Worm (Caenorhabditis elegans): ENCODE measurements around the gene ndab-2.

Gene ndab-2

DNA sequence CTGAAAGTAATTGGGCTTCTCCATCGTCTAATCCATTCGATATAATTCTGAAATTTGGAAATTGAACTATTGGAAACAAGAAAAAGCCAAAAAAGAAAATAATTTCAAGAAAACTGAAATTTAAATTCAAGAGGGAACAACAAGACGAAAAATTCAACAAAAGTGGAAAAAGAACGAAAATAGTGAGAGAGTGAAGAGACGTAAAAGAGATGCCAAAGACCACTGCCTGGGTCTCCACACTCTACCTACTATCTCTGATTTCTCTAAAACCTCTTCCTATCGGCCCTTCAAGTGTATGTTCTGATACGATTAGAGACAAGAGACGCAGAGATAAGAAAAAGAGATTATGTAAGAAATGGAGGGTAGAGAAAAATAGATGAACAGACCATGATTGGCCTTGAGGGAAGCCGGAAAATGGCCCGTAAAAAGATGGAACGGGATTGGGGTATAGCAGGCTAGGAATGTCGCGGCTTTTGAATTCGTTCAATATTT is 26.8 kb upstream of the ndab-2 start, which contains the start of gene ogt-1 (continued):
- TF ChIP-seq syd-9 (tag; optimal IDR thresholded peaks at IDR 0.05): no peak
- no peak for TF ChIP-seq madf-2 (tag; optimal IDR thresholded peaks at IDR 0.05)
- TF ChIP-seq sox-4 (tag; optimal IDR thresholded peaks at IDR 0.05): no peak
- no peak for TF ChIP-seq unc-86 (tag; optimal IDR thresholded peaks at IDR 0.05)
- no peak for TF ChIP-seq hlh-8 (tag; optimal IDR thresholded peaks at IDR 0.05)
- TF ChIP-seq gmeb-2 (tag; optimal IDR thresholded peaks at IDR 0.05): no peak
- no peak for TF ChIP-seq mec-3 (tag; optimal IDR thresholded peaks at IDR 0.05; ENCODE audit: borderline replicate concordance)
- no peak for TF ChIP-seq ceh-6 (GFP tag; optimal IDR thresholded peaks at IDR 0.05)
- TF ChIP-seq elt-2 (tag; optimal IDR thresholded peaks at IDR 0.05): no peak
- TF ChIP-seq C38D4.7 (GFP tag; optimal IDR thresholded peaks at IDR 0.05): no peak
- TF ChIP-seq nhr-232 (tag; optimal IDR thresholded peaks at IDR 0.05): no peak
- no peak for TF ChIP-seq ceh-2 (tag; optimal IDR thresholded peaks at IDR 0.05)
- TF ChIP-seq unc-42 (tag; optimal IDR thresholded peaks at IDR 0.05): peak; percentile 66
- no peak for TF ChIP-seq ceh-14 (tag; optimal IDR thresholded peaks at IDR 0.05)
- no peak for TF ChIP-seq ets-4 (tag; optimal IDR thresholded peaks at IDR 0.05)
- no peak for TF ChIP-seq C08G9.2 (tag; optimal IDR thresholded peaks at IDR 0.05)

DNA sequence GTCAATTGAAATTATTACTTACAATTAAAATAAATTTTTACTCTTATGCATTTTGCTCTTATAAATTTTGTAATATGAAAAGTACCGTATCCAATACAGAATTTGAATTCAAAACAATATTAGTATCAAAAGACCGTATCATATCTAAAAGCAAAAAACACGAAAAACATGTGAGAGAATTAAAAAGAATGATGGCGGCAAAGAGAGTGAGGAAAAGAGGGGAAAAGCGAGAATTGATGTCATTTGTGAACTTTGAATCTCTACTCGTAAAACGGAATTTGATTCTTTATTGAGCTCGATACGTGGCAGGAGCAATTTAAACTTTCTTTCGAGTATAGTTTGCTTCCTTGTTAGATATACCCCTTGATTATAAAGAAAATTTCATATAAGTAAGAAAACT is 26.0 kb upstream of the ndab-2 start:
- no peak for TF ChIP-seq K02D7.2 (tag; optimal IDR thresholded peaks at IDR 0.05)
- no peak for TF ChIP-seq ceh-22 (tag; optimal IDR thresholded peaks at IDR 0.05)

- TF ChIP-seq lin-11 (tag; optimal IDR thresholded peaks at IDR 0.05): no peak
- TF ChIP-seq madf-2 (tag; optimal IDR thresholded peaks at IDR 0.05): no peak
- TF ChIP-seq unc-3 (GFP tag; conservative IDR thresholded peaks at IDR 0.05): no peak
- peak; percentile 45 for TF ChIP-seq unc-3 (tag; optimal IDR thresholded peaks at IDR 0.05)
- peak; percentile 82 for TF ChIP-seq ceh-34 (tag; optimal IDR thresholded peaks at IDR 0.05)
- no peak for TF ChIP-seq ceh-30 (tag; optimal IDR thresholded peaks at IDR 0.05)
- peak; percentile 41 for TF ChIP-seq dve-1 (tag; optimal IDR thresholded peaks at IDR 0.05)
- peak; percentile 98 for TF ChIP-seq hlh-30 (tag; optimal IDR thresholded peaks at IDR 0.05; ENCODE audit: insufficient read depth)
- no peak for TF ChIP-seq K02D7.2 (tag; optimal IDR thresholded peaks at IDR 0.05)
- TF ChIP-seq fkh-10 (GFP tag; optimal IDR thresholded peaks at IDR 0.05): peak; percentile 48
- TF ChIP-seq nhr-232 (tag; optimal IDR thresholded peaks at IDR 0.05): no peak
- peak; percentile 50 for TF ChIP-seq sdc-2 (tag; optimal IDR thresholded peaks at IDR 0.05)
- TF ChIP-seq pqm-1 (tag; optimal IDR thresholded peaks at IDR 0.05): peak; percentile 71
- no peak for TF ChIP-seq C38D4.7 (GFP tag; optimal IDR thresholded peaks at IDR 0.05)
- TF ChIP-seq zip-5 (tag; optimal IDR thresholded peaks at IDR 0.05): peak; percentile 3
- no peak for TF ChIP-seq ceh-48 (tag; optimal IDR thresholded peaks at IDR 0.05)
- TF ChIP-seq npax-4 (tag; optimal IDR thresholded peaks at IDR 0.05): no peak
- TF ChIP-seq ama-1 (optimal IDR thresholded peaks at IDR 0.05): peak; percentile 18
- TF ChIP-seq pros-1 (tag; optimal IDR thresholded peaks at IDR 0.05): peak; percentile 84
- TF ChIP-seq unc-86 (tag; optimal IDR thresholded peaks at IDR 0.05): peak; percentile 32
- peak; percentile 3 for TF ChIP-seq fax-1 (tag; optimal IDR thresholded peaks at IDR 0.05)
- no peak for TF ChIP-seq hlh-15 (tag; optimal IDR thresholded peaks at IDR 0.05)
- TF ChIP-seq rnt-1 (tag; optimal IDR thresholded peaks at IDR 0.05): peak; percentile 80
- TF ChIP-seq dmd-4 (tag; optimal IDR thresholded peaks at IDR 0.05; ENCODE audit: borderline replicate concordance): peak; percentile 35
- no peak for TF ChIP-seq che-1 (tag; optimal IDR thresholded peaks at IDR 0.05)
- peak; percentile 57 for TF ChIP-seq hlh-8 (tag; optimal IDR thresholded peaks at IDR 0.05)
- TF ChIP-seq unc-55 (GFP tag; optimal IDR thresholded peaks at IDR 0.05): peak; percentile 82
- TF ChIP-seq sox-4 (tag; optimal IDR thresholded peaks at IDR 0.05): no peak
- peak; percentile 65 for TF ChIP-seq K09A11.1 (tag; optimal IDR thresholded peaks at IDR 0.05; ENCODE audit: insufficient read depth)
- no peak for TF ChIP-seq nhr-11 (tag; optimal IDR thresholded peaks at IDR 0.05)
- TF ChIP-seq tbx-2 (tag; optimal IDR thresholded peaks at IDR 0.05): peak; percentile 89
- no peak for TF ChIP-seq elt-2 (tag; optimal IDR thresholded peaks at IDR 0.05)
- peak; percentile 47 for TF ChIP-seq C08G9.2 (tag; optimal IDR thresholded peaks at IDR 0.05)
- TF ChIP-seq nfya-1 (tag; optimal IDR thresholded peaks at IDR 0.05): peak; percentile 93
- TF ChIP-seq ceh-31 (tag; optimal IDR thresholded peaks at IDR 0.05): peak; percentile 83
- no peak for TF ChIP-seq mec-3 (tag; optimal IDR thresholded peaks at IDR 0.05; ENCODE audit: borderline replicate concordance)
- peak; percentile 68 for TF ChIP-seq ets-4 (tag; optimal IDR thresholded peaks at IDR 0.05)
- TF ChIP-seq ref-2 (tag; optimal IDR thresholded peaks at IDR 0.05): peak; percentile 74
- TF ChIP-seq F13H6.1 (tag; optimal IDR thresholded peaks at IDR 0.05): peak; percentile 16
- TF ChIP-seq ceh-2 (tag; optimal IDR thresholded peaks at IDR 0.05): peak; percentile 30
- no peak for TF ChIP-seq ceh-6 (GFP tag; optimal IDR thresholded peaks at IDR 0.05)
- peak; percentile 53 for TF ChIP-seq ceh-14 (tag; optimal IDR thresholded peaks at IDR 0.05)
- peak; percentile 90 for TF ChIP-seq ceh-18 (tag; optimal IDR thresholded peaks at IDR 0.05)
Observed at ce11 chrIII:7155631-7156030, 24.9 kb upstream of the ndab-2 start.
